Worm (Caenorhabditis elegans) whole organism, midembryonic: ENCODE data around the gene srw-91.

Source experiments
- klf-2 ChIP-seq: fragments of 200-800 bp; sonication (Bioruptor generic); conservative IDR thresholded peaks from 2 replicates; pipeline ENCODE4 v1.3.6; 2022; ENCODE audit warnings: missing genetic modification reagents, missing genetic modification characterization, missing compliant biosample characterization
- ref-1 ChIP-seq: fragments of 200-800 bp; sonication (Bioruptor generic); conservative IDR thresholded peaks from 2 replicates; pipeline ENCODE4 v1.3.6; 2022; ENCODE audit warnings: missing genetic modification reagents, missing genetic modification characterization, missing compliant biosample characterization
- tab-1 ChIP-seq: fragments of 200-800 bp; sonication (Bioruptor generic); IDR thresholded peaks from 2 replicates; pipeline ENCODE4 v1.3.6; 2022; ENCODE audit warnings: missing genetic modification characterization, missing compliant biosample characterization

- no peak for TF ChIP-seq ref-1
- no peak for TF ChIP-seq klf-2
- no peak for TF ChIP-seq tab-1 (GFP tag; lab: Robert Waterston, UW)
Observed at ce11 chrV:1718232-1718631, 37.6 kb upstream of the srw-91 start.
